Fruit fly (Drosophila melanogaster): ENCODE measurements around the gene CG15312.
A peak's percentile ranks its signal among the peaks of the same experiment; 100 is the strongest.

CG15312 gene

dm6 chrX:10088023-10088913 is 17.6 kb upstream of the CG15312 start (continued):
- TF ChIP-seq slbo (GFP tag; IDR thresholded peaks at IDR 0.05) (peak; percentile 64), CG6175 (GFP tag; IDR thresholded peaks at IDR 0.05) (no peak), CG33213 (GFP tag; optimal IDR thresholded peaks at IDR 0.05) (peak; percentile 20), row (GFP tag; IDR thresholded peaks at IDR 0.05) (peak; percentile 78), CG1603 (tag; optimal IDR thresholded peaks at IDR 0.05) (no peak), Drgx (GFP tag; IDR thresholded peaks at IDR 0.05) (peak; percentile 51), otp (GFP tag; IDR thresholded peaks at IDR 0.05) (peak; percentile 78), CG7963 (GFP tag; IDR thresholded peaks at IDR 0.05; ENCODE audit: partially characterized antibody) (no peak), dan (GFP tag; IDR thresholded peaks at IDR 0.05) (peak; percentile 45; the same call in 1 of the 2 replicates), CG12219 (GFP tag; optimal IDR thresholded peaks at IDR 0.05) (peak; percentile 13), GATAe (GFP tag; conservative IDR thresholded peaks at IDR 0.05) (no peak), CG10267 (tag; optimal IDR thresholded peaks at IDR 0.05) (peak; percentile 68), Bgb (GFP tag; IDR thresholded peaks at IDR 0.05; ENCODE audit: partially characterized antibody) (no peak), grau (tag; optimal IDR thresholded peaks at IDR 0.05) (peak; percentile 57), CG1024 (GFP tag; IDR thresholded peaks at IDR 0.05) (no peak), h (optimal IDR thresholded peaks at IDR 0.05) (no peak), unpg (GFP tag; optimal IDR thresholded peaks at IDR 0.05) (peak; percentile 74), ranshi (GFP tag; IDR thresholded peaks at IDR 0.05) (peak; percentile 74), sc (optimal IDR thresholded peaks at IDR 0.05) (no peak), sc (GFP tag; optimal IDR thresholded peaks at IDR 0.05) (peak; percentile 42), Taf1 (GFP tag; IDR thresholded peaks at IDR 0.05) (0 out of 2 replicates have a peak, but pooled peaks have one; percentile 16), Tbp (GFP tag; optimal IDR thresholded peaks at IDR 0.05) (no peak), tx (GFP tag; optimal IDR thresholded peaks at IDR 0.05) (peak; percentile 15), toy (GFP tag; IDR thresholded peaks at IDR 0.05) (no peak), CG3281 (GFP tag; optimal IDR thresholded peaks at IDR 0.05) (peak; percentile 43), Oli (tag; optimal IDR thresholded peaks at IDR 0.05) (peak; percentile 67), eyg (GFP tag; optimal IDR thresholded peaks at IDR 0.05) (no peak), CG12659 (GFP tag; optimal IDR thresholded peaks at IDR 0.05) (peak; percentile 31), CG9932 (GFP tag; IDR thresholded peaks at IDR 0.05) (peak; percentile 54), unc-4 (GFP tag; IDR thresholded peaks at IDR 0.05; ENCODE audit: partially characterized antibody) (no peak), Ets97D (GFP tag; optimal IDR thresholded peaks at IDR 0.05) (no peak), CG7372 (GFP tag; IDR thresholded peaks at IDR 0.05) (no peak), tgo (GFP tag; IDR thresholded peaks at IDR 0.05) (peak; percentile 56), Chrac-16 (GFP tag; optimal IDR thresholded peaks at IDR 0.05) (peak; percentile 71), sim (GFP tag; IDR thresholded peaks at IDR 0.05) (peak; percentile 78), CG34224 (GFP tag; IDR thresholded peaks at IDR 0.05; ENCODE audit: partially characterized antibody) (no peak), CG6765 (GFP tag; optimal IDR thresholded peaks at IDR 0.05) (no peak), emc (GFP tag; optimal IDR thresholded peaks at IDR 0.05) (no peak), slp2 (GFP tag; optimal IDR thresholded peaks at IDR 0.05) (peak; percentile 34), CG18764 (GFP tag; optimal IDR thresholded peaks at IDR 0.05) (peak; percentile 1), CG4404 (GFP tag; IDR thresholded peaks at IDR 0.05) (peak; percentile 76), Hand (GFP tag; optimal IDR thresholded peaks at IDR 0.05) (no peak), CG8281 (tag; optimal IDR thresholded peaks at IDR 0.05) (no peak), mld (GFP tag; IDR thresholded peaks at IDR 0.05; ENCODE audit: partially characterized antibody) (no peak), nmo (GFP tag; optimal IDR thresholded peaks at IDR 0.05) (peak; percentile 59), Pdp1 (GFP tag; optimal IDR thresholded peaks at IDR 0.05) (peak; percentile 36 to 39), Xrp1 (GFP tag; IDR thresholded peaks at IDR 0.05) (peak; percentile 90), CG10209 (GFP tag; optimal IDR thresholded peaks at IDR 0.05) (peak; percentile 52), rib (GFP tag; IDR thresholded peaks at IDR 0.05) (no peak), CG7987 (GFP tag; optimal IDR thresholded peaks at IDR 0.05) (no peak)
